Worm (Caenorhabditis elegans) whole organism, midembryonic: ENCODE measurements around the gene nep-20.

Experiments
- T22C8.4 ChIP-seq: fragments of 200-800 bp; sonication (Bioruptor generic); IDR thresholded peaks from 2 replicates; pipeline ENCODE4 v1.3.6; 2022; ENCODE audit warnings: missing genetic modification characterization, missing compliant biosample characterization
- cog-1 ChIP-seq: sonication (generic microtip); optimal IDR thresholded peaks from 2 replicates; lab custom pipeline; 2016; ENCODE audit warnings: missing genetic modification characterization, missing compliant biosample characterization
- flt-1 ChIP-seq: fragments of 200-800 bp; sonication (Bioruptor generic); IDR thresholded peaks from 2 replicates; pipeline ENCODE4 v1.3.6; 2022; ENCODE audit warnings: missing genetic modification characterization, missing compliant biosample characterization
- klf-2 ChIP-seq: fragments of 200-800 bp; sonication (Bioruptor generic); conservative IDR thresholded peaks from 2 replicates; pipeline ENCODE4 v1.3.6; 2022; ENCODE audit warnings: missing genetic modification reagents, missing genetic modification characterization, missing compliant biosample characterization
- med-1 ChIP-seq: sonication (generic microtip); optimal IDR thresholded peaks from 2 replicates; lab custom pipeline; 2017; ENCODE audit warnings: missing genetic modification characterization, mild to moderate bottlenecking, missing compliant biosample characterization, antibody characterized with exemption, missing genetic modification reagents; ENCODE audit not compliant: insufficient read depth
- ref-1 ChIP-seq: fragments of 200-800 bp; sonication (Bioruptor generic); conservative IDR thresholded peaks from 2 replicates; pipeline ENCODE4 v1.3.6; 2022; ENCODE audit warnings: missing genetic modification reagents, missing genetic modification characterization, missing compliant biosample characterization
- tab-1 ChIP-seq: fragments of 200-800 bp; sonication (Bioruptor generic); IDR thresholded peaks from 2 replicates; pipeline ENCODE4 v1.3.6; 2022; ENCODE audit warnings: missing genetic modification characterization, missing compliant biosample characterization
- ztf-23 ChIP-seq: fragments of 200-800 bp; sonication (Bioruptor generic); IDR thresholded peaks from 2 replicates; pipeline ENCODE4 v1.3.6; 2022; ENCODE audit warnings: missing genetic modification reagents, missing genetic modification characterization, missing compliant biosample characterization
- ztf-29 ChIP-seq: fragments of 200-800 bp; sonication (Bioruptor generic); IDR thresholded peaks from 2 replicates; pipeline ENCODE4 v1.3.6; 2022; ENCODE audit warnings: missing genetic modification reagents, missing genetic modification characterization, missing compliant biosample characterization

Gene nep-20

DNA sequence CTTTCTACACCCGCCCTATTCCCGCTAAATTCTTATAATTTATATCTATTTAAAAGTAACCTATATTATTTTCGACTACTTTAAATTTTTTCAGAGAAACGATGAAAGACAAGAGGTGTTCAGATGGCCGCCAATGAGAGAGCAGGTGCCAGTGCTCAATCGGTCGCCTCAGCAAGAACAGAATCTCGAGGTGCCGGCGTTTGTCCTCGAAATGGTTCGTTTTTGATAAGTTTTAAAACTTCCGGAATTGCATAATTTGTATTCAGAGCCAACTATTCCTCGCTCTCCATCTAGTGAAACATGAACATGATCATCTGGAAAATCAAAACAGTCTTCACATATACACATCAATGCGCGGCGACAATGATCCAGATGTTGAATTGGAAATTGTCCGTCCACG is 24.4 kb downstream of the nep-20 start, which contains the start of gene bath-23:
Gene bath-23, plus strand, starts transcription at position 301 of the 400 bp plus-strand sequence.
- TF ChIP-seq T22C8.4 (GFP tag; lab: Robert Waterston, UW), result no peak
- no peak for TF ChIP-seq flt-1 (GFP tag; lab: Robert Waterston, UW)
- TF ChIP-seq cog-1, result no peak
- no peak for TF ChIP-seq med-1 (GFP tag; lab: Kevin White, UChicago)
- TF ChIP-seq klf-2 (GFP tag; lab: Robert Waterston, UW), result no peak
- TF ChIP-seq ztf-23 (GFP tag; lab: Robert Waterston, UW), result no peak
- TF ChIP-seq ref-1 (GFP tag; lab: Robert Waterston, UW), result no peak
- no peak for TF ChIP-seq tab-1 (GFP tag; lab: Robert Waterston, UW)
- no peak for TF ChIP-seq ztf-29 (GFP tag; lab: Robert Waterston, UW)

DNA sequence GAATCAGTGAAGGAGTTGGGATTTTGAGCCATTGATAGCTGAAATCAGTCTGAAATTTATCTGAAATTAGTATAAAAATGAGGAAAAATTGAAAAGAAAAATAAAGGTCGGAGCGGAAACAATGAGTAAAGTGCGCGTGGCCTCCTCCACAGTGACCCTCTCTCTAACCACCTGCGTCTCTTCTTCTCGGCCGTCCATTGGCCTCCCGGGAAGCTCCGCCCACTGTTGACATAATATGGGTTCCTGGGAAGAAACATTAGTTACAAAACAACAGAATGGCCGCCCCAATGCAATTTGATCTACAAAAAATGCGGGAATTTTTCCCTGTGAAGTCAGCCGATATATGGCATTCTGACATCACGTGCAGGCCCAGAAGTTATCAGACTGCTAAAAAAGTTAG is 25.3 kb downstream of the nep-20 start, which contains the start of gene Y49F6C.8:
Gene Y49F6C.8, minus strand, starts transcription at position 51 of the 400 bp plus-strand sequence.
- no peak for TF ChIP-seq ztf-23 (GFP tag; lab: Robert Waterston, UW)
- no peak for TF ChIP-seq flt-1 (GFP tag; lab: Robert Waterston, UW)

DNA sequence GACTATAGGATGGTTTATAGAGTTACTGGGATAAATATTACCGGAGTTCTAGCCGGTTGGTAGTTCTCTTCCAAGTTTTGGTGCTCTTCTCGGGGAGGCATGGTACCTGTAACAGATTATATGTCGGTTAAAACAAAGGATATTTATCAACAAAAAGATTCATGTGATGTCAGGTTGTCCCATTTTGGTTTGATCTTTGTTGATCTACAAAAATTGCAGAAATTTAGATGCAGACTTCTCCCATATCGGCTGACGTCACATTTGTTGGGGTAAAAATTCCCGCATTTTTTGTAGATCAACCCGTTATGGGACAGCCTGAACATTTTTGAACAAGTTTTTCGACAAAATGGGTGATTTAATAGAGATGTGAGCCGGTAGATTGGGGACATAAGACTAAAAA is 27.3 kb downstream of the nep-20 start, which contains the start of gene Y49F6C.7:
Gene Y49F6C.7, minus strand, starts transcription at position 101 of the 400 bp plus-strand sequence.
- no peak for TF ChIP-seq ref-1 (GFP tag; lab: Robert Waterston, UW)

DNA sequence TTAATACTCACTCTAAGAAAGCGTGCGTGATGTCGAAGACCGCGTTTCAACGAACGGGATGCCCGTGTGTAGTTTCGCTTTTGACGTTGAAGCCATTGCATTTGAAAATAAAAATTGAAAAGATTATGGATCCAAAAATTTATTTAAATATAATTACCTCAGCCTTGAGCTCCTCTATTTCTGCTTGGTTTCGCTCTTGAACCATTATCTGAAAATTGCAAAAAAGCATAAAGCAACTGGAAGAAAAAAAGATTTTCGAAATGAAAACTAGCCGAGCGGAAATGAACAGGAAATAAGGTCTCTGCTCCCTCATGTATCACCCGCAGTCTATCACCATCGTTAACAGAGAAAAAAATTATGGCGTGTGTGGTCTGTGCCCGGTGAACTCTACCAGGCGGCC is 28.3 kb downstream of the nep-20 start, which contains the start of gene Y49F6C.6:
Gene Y49F6C.6, minus strand, starts transcription at position 101 of the 400 bp plus-strand sequence.
- TF ChIP-seq klf-2 (GFP tag; lab: Robert Waterston, UW) (no peak), flt-1 (GFP tag; lab: Robert Waterston, UW) (no peak), T22C8.4 (GFP tag; lab: Robert Waterston, UW) (no peak), ztf-29 (GFP tag; lab: Robert Waterston, UW) (no peak), med-1 (GFP tag; lab: Kevin White, UChicago) (no peak), ref-1 (GFP tag; lab: Robert Waterston, UW) (no peak), tab-1 (GFP tag; lab: Robert Waterston, UW) (no peak), ztf-23 (GFP tag; lab: Robert Waterston, UW) (no peak), cog-1 (no peak)

DNA sequence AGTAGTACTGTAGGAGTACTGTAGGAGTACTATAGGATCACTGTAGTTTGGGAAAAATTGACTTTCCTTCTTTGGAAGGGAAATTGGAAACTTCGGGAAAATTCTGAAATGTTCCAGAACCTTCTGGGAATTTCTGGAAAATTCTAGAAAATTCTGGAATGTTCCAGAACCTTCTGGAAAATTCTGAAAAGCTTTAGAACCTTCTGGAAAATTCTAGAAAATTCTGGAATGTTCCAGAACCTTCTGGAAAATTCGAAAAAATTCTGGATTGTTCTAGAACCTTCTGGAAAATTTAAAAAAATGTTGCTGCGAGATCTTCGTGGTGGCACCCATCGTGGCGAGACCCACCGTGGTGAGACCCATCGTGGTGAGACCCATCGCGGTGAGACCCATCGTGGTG is 29.8 kb downstream of the nep-20 start:
- TF ChIP-seq flt-1 (GFP tag; lab: Robert Waterston, UW), result peak; percentile 11; the same call in 1 of the 2 replicates

DNA sequence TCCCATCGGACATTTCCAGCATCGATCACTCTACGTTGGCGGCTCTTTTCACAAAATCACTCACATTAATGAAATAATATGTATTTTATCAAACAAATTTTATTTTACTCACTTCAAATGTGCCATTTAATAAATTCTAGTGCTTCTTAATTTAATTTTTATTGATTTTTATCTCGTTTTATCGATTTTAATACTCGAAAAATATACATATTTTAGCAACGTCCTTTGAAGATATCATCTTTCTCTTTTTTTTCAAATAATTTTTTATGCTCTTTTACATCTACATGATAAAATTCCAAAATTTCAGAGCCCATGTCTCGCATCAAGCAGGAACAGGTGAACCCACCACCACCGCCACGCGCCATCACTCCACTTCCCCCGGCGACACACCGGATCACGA is 36.5 kb downstream of the nep-20 start, which contains the start of the genes lido-14 and bath-27:
Gene lido-14, plus strand, starts transcription at position 301 of the 400 bp plus-strand sequence.
Gene bath-27, plus strand, starts transcription at position 306 of the 400 bp plus-strand sequence.
- no peak for TF ChIP-seq T22C8.4 (GFP tag; lab: Robert Waterston, UW)
- no peak for TF ChIP-seq flt-1 (GFP tag; lab: Robert Waterston, UW)
- TF ChIP-seq med-1 (GFP tag; lab: Kevin White, UChicago), result no peak
- no peak for TF ChIP-seq cog-1
- TF ChIP-seq tab-1 (GFP tag; lab: Robert Waterston, UW), result no peak
- TF ChIP-seq ztf-23 (GFP tag; lab: Robert Waterston, UW), result no peak
- no peak for TF ChIP-seq ztf-29 (GFP tag; lab: Robert Waterston, UW)
- no peak for TF ChIP-seq ref-1 (GFP tag; lab: Robert Waterston, UW)
- no peak for TF ChIP-seq klf-2 (GFP tag; lab: Robert Waterston, UW)

DNA sequence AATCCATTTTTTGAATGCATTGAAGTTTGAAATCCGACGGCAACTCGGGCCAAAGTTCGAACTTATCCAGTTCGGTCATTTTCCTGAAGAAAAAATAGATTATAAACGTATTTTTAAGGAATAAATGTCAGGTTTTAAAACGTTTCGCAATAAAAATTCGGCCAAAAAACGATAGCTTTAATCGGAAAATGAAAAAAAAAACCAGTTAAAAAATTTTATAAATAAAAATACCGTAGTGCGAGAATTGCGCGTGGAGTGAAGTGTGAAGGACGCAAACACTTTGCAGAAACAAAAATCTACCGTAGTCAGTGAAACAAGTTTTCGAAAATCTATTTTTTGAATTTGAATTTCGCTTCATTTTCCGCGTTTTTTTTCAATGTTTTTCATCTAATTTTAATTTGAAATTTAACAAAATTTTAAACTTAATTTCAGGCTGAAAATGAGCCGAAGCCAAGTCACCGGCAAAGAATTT is 45.5 kb downstream of the nep-20 start, which contains the start of gene F14D2.8:
Gene F14D2.8, minus strand, starts transcription at position 51 of the 472 bp plus-strand sequence.
- no peak for TF ChIP-seq klf-2 (GFP tag; lab: Robert Waterston, UW)
- TF ChIP-seq T22C8.4 (GFP tag; lab: Robert Waterston, UW), result no peak
- TF ChIP-seq flt-1 (GFP tag; lab: Robert Waterston, UW), result no peak
- TF ChIP-seq med-1 (GFP tag; lab: Kevin White, UChicago), result no peak
- TF ChIP-seq ref-1 (GFP tag; lab: Robert Waterston, UW), result no peak
- no peak for TF ChIP-seq tab-1 (GFP tag; lab: Robert Waterston, UW)
- no peak for TF ChIP-seq ztf-29 (GFP tag; lab: Robert Waterston, UW)
- no peak for TF ChIP-seq ztf-23 (GFP tag; lab: Robert Waterston, UW)
- TF ChIP-seq cog-1, result no peak

DNA sequence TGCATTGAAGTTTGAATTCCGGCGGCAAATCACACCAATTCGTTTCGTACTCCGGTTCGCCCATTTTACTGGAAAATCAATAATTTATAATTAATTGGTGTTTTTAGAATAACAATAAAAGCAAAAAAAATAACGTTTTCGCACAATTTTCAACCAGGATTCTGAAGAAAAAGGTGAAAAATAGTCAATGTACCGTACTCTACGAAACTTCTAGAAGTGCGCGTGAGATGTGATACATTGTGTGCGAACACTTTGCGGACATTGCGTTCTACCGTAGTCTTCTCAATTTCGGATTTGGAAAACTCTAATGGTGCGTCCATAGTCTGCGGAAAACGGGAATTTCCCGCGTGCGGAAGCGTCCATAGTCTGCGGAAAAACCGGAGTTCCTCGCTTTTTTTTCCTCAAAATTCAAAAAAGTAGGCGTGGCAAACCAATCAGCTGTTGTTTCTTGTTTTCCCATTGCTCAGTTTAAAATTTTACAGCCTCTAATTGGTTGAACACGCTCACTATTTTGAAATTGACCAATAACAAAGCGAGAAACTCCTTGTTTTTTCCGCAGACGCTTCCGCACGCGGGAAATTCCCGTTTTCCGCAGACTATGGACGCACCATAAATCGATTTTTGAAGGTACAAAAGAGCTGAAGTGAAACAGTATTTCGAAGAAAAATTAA is 47.3 kb downstream of the nep-20 start, which contains the start of the genes F14D2.14 and bath-29:
Gene F14D2.14, minus strand, starts transcription at position 51 of the 671 bp plus-strand sequence.
Gene bath-29, plus strand, starts transcription at position 621 of the 671 bp plus-strand sequence.
- no peak for TF ChIP-seq ztf-23 (GFP tag; lab: Robert Waterston, UW)
- no peak for TF ChIP-seq cog-1

DNA sequence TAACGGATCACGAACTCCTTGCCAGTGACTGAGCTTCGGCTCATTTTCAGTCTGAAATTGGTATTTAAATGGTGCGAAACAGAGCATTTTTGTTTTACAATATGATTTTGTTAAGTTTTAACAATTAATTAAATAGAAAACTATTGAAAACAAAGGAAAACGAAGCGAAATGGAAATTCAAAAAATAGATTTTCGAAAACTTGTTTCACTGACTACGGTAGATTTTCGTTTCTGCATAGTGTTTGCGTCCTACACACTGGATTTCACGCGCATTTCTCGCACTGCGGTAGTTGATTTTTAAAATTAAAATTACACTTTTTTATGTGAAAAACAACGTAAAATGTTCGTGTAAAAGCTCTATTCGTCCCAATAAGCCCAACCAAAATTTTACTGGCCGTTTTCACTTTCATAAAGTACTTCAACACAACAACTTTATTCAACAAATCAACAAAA is 49.0 kb downstream of the nep-20 start, which contains the start of gene bath-30:
Gene bath-30, minus strand, starts transcription at position 51 of the 453 bp plus-strand sequence.
- TF ChIP-seq cog-1, result no peak
- no peak for TF ChIP-seq flt-1 (GFP tag; lab: Robert Waterston, UW)
- no peak for TF ChIP-seq T22C8.4 (GFP tag; lab: Robert Waterston, UW)
- no peak for TF ChIP-seq ztf-29 (GFP tag; lab: Robert Waterston, UW)
- no peak for TF ChIP-seq ref-1 (GFP tag; lab: Robert Waterston, UW)

DNA sequence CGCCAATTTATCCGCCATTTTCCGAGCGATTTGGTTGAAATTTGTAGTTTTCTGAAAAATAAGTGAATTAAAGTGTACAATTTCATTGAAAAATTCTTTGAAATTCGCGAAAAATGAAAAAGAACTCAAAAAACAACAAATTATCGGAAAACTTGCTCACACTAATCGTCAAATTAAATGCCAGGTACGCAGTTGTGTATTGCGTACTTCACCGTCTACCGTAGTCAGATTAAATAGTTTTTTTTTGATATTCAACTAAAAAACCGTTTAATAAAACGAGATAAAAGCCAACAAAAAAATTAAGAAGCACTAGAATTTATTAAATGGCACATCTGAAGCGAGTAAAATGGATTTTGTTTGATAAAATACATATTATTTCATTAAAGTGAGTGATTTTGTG is 50.5 kb downstream of the nep-20 start, which contains the start of gene bath-28:
Gene bath-28, minus strand, starts transcription at position 51 of the 400 bp plus-strand sequence.
- no peak for TF ChIP-seq cog-1
